Worm (Caenorhabditis elegans) whole organism, L1 larva: ENCODE measurements around the gene pgph-1.
A peak's percentile ranks its signal among the peaks of the same experiment; 100 is the strongest.

Source experiments
- alr-1 ChIP-seq: fragments of 200-800 bp; sonication (Bioruptor generic); optimal IDR thresholded peaks from 2 replicates; lab custom pipeline; 2018; ENCODE audit warnings: borderline replicate concordance, mild to moderate bottlenecking, missing genetic modification characterization, missing compliant biosample characterization
- ama-1 ChIP-seq: fragments of 150-350 bp; optimal IDR thresholded peaks from 2 replicates; lab custom pipeline; 2014
- blmp-1 ChIP-seq: fragments of 150-350 bp; optimal IDR thresholded peaks from 2 replicates; lab custom pipeline; 2014; ENCODE audit warnings: missing biosample characterization, missing genetic modification characterization
- ces-1 ChIP-seq: fragments of 150-350 bp; optimal IDR thresholded peaks from 2 replicates; lab custom pipeline; 2014; ENCODE audit warnings: missing biosample characterization, missing genetic modification reagents, missing genetic modification characterization
- dpl-1 ChIP-seq, 3 experiments: fragments of 150-350 bp in 2 of 3; sonication (generic microtip) in 1 of 3; optimal IDR thresholded peaks; 2 replicates each; lab custom pipeline; 2014 to 2017; ENCODE audit warnings: missing biosample characterization in 3 of 3, missing genetic modification characterization in 3 of 3, missing genetic modification reagents in 3 of 3
- elt-2 ChIP-seq: sonication (generic microtip); optimal IDR thresholded peaks from 2 replicates; lab custom pipeline; 2016; ENCODE audit warnings: missing genetic modification characterization, mild to moderate bottlenecking, inconsistent platforms, missing compliant biosample characterization, missing genetic modification reagents
- fkh-4 ChIP-seq: sonication (generic microtip); optimal IDR thresholded peaks from 2 replicates; lab custom pipeline; 2016; ENCODE audit warnings: missing compliant biosample characterization, missing genetic modification characterization, borderline replicate concordance

ce11 chrV:5769500-5769899 is 16.2 kb upstream of the pgph-1 start:
- no peak for TF ChIP-seq fkh-4 (tag; lab: Kevin White, UChicago)
- TF ChIP-seq dpl-1 (GFP tag; optimal IDR thresholded peaks at IDR 0.05; lab: Kevin White, UChicago) = no peak
- TF ChIP-seq ama-1 (lab: Kevin White, UChicago) = no peak
- TF ChIP-seq ces-1 (GFP tag; lab: Kevin White, UChicago) = no peak
- no peak for TF ChIP-seq blmp-1 (tag; lab: Kevin White, UChicago)
- TF ChIP-seq elt-2 = peak; percentile 76
- no peak for TF ChIP-seq alr-1 (tag; lab: Kevin White, UChicago)
